Worm (Caenorhabditis elegans): ENCODE measurements around the gene F40G12.11.

- TF ChIP-seq grh-1 (GFP tag; IDR thresholded peaks at IDR 0.05) (no peak), unc-98 (GFP tag; IDR thresholded peaks at IDR 0.05) (no peak), unc-130 (tag; optimal IDR thresholded peaks at IDR 0.05) (no peak), nhr-11 (tag; optimal IDR thresholded peaks at IDR 0.05) (no peak), ets-5 (GFP tag; IDR thresholded peaks at IDR 0.05) (no peak), ceh-90 (tag; optimal IDR thresholded peaks at IDR 0.05) (no peak), unc-62 (GFP tag; optimal IDR thresholded peaks at IDR 0.05) (no peak), mep-1 (tag; optimal IDR thresholded peaks at IDR 0.05) (no peak), nhr-90 (tag; optimal IDR thresholded peaks at IDR 0.05; ENCODE audit: poor library complexity) (no peak), lin-15B (tag; optimal IDR thresholded peaks at IDR 0.05) (no peak), sup-37 (GFP tag; optimal IDR thresholded peaks at IDR 0.05) (no peak), pax-3 (tag; optimal IDR thresholded peaks at IDR 0.05) (no peak)
Measured at ce11 chrV:14240694-14241201, 45.2 kb upstream of the F40G12.11 start, which contains the start of gene K02E11.10.
